Fruit fly (Drosophila melanogaster) whole organism, embryonic: Measurements from ENCODE around the gene CG16734.

ENCODE experiments used
- Awh ChIP-seq: fragments of 200-800 bp; sonication (Bioruptor generic); IDR thresholded peaks from 2 replicates; pipeline ENCODE4, ENCODE4 v1.3.6; 2022; ENCODE audit warnings: missing biosample characterization, missing genetic modification characterization
- B-H1 ChIP-seq: fragments of 200-800 bp; sonication (Bioruptor generic); IDR thresholded peaks from 3 replicates; pipeline ENCODE4 v1.3.6; 2022; ENCODE audit warnings: missing biosample characterization, missing genetic modification characterization
- B-H2 ChIP-seq: fragments of 200-800 bp; sonication (Bioruptor generic); optimal IDR thresholded peaks from 2 replicates; lab custom pipeline; 2018; ENCODE audit warnings: missing biosample characterization, mild to moderate bottlenecking, missing genetic modification characterization
- CG10431 ChIP-seq: fragments of 200-800 bp; sonication (Bioruptor generic); optimal IDR thresholded peaks from 3 replicates; lab custom pipeline; 2018; ENCODE audit warnings: missing biosample characterization, mild to moderate bottlenecking, missing genetic modification characterization
- CG10654 ChIP-seq: fragments of 200-800 bp; sonication (Bioruptor generic); optimal IDR thresholded peaks from 2 replicates; lab custom pipeline; 2016; ENCODE audit warnings: missing biosample characterization, missing genetic modification characterization
- CG11085 ChIP-seq: fragments of 200-800 bp; sonication (Bioruptor generic); IDR thresholded peaks from 2 replicates; pipeline ENCODE4 v1.3.6; 2022; ENCODE audit warnings: missing biosample characterization, missing genetic modification characterization
- CG11093 ChIP-seq: fragments of 200-800 bp; sonication (Bioruptor generic); IDR thresholded peaks from 3 replicates; pipeline ENCODE4 v1.3.6; 2022; ENCODE audit warnings: missing biosample characterization, missing genetic modification characterization
- CG12299 ChIP-seq: fragments of 200-800 bp; sonication (Bioruptor generic); optimal IDR thresholded peaks from 2 replicates; lab custom pipeline; 2018; ENCODE audit warnings: missing biosample characterization, mild to moderate bottlenecking, missing genetic modification characterization
- CG12391 ChIP-seq: fragments of 200-800 bp; sonication (Bioruptor generic); optimal IDR thresholded peaks from 3 replicates; lab custom pipeline; 2018; ENCODE audit warnings: missing biosample characterization, mild to moderate bottlenecking, missing genetic modification characterization, moderate library complexity
- CG2202 ChIP-seq: fragments of 200-800 bp; sonication (Bioruptor generic); optimal IDR thresholded peaks from 2 replicates; lab custom pipeline; 2018; ENCODE audit warnings: missing biosample characterization, mild to moderate bottlenecking, missing genetic modification characterization
- CG31388 ChIP-seq: fragments of 200-800 bp; sonication (Bioruptor generic); optimal IDR thresholded peaks from 2 replicates; lab custom pipeline; 2016; ENCODE audit warnings: missing biosample characterization, missing genetic modification characterization
- CG32532 ChIP-seq: fragments of 200-800 bp; sonication (Bioruptor generic); IDR thresholded peaks from 2 replicates; pipeline ENCODE4 v1.3.6; 2022; ENCODE audit warnings: missing biosample characterization, missing genetic modification characterization
- CG3995 ChIP-seq: fragments of 200-800 bp; sonication (Bioruptor generic); optimal IDR thresholded peaks from 3 replicates; lab custom pipeline; 2016; ENCODE audit warnings: missing biosample characterization, missing genetic modification characterization
- CG4707 ChIP-seq: fragments of 200-800 bp; sonication (Bioruptor generic); optimal IDR thresholded peaks from 2 replicates; lab custom pipeline; 2018; ENCODE audit warnings: missing biosample characterization, mild to moderate bottlenecking, missing genetic modification characterization, moderate library complexity
- CG5953 ChIP-seq: fragments of 200-800 bp; sonication (Bioruptor generic); IDR thresholded peaks from 2 replicates; pipeline ENCODE4 v1.3.6; 2022; ENCODE audit warnings: missing biosample characterization, missing genetic modification characterization
- CG8359 ChIP-seq: fragments of 200-800 bp; sonication (Bioruptor generic); optimal IDR thresholded peaks from 2 replicates; lab custom pipeline; 2017; ENCODE audit warnings: missing biosample characterization, mild to moderate bottlenecking, missing genetic modification characterization, borderline replicate concordance
- CG9876 ChIP-seq: fragments of 200-800 bp; sonication (Bioruptor generic); optimal IDR thresholded peaks from 2 replicates; lab custom pipeline; 2016; ENCODE audit warnings: missing biosample characterization, missing genetic modification characterization
- CG9932 ChIP-seq: fragments of 200-800 bp; sonication (Bioruptor generic); IDR thresholded peaks from 2 replicates; pipeline ENCODE4 v1.3.6; 2022; ENCODE audit warnings: missing biosample characterization, missing genetic modification characterization
- D ChIP-seq, 2 experiments: fragments of 200-800 bp in 1 of 2; fragments of >200 bp in 1 of 2; sonication (Bioruptor generic) in 1 of 2; optimal IDR thresholded peaks; 2 replicates in 1 of 2; 3 replicates in 1 of 2; lab custom pipeline; 2017; ENCODE audit warnings: mild to moderate bottlenecking in 1 of 2, missing biosample characterization in 1 of 2, missing genetic modification characterization in 1 of 2, missing genetic modification reagents in 1 of 2
- D19A ChIP-seq: fragments of 200-800 bp; optimal IDR thresholded peaks from 3 replicates; lab custom pipeline; 2019; ENCODE audit warnings: missing biosample characterization, mild to moderate bottlenecking, missing genetic modification characterization, moderate library complexity
- Gsc ChIP-seq: fragments of 200-800 bp; sonication (Bioruptor generic); IDR thresholded peaks from 2 replicates; pipeline ENCODE4 v1.3.6; 2022; ENCODE audit warnings: missing biosample characterization, missing genetic modification characterization
- Hey ChIP-seq: fragments of 200-800 bp; sonication (Bioruptor generic); optimal IDR thresholded peaks from 3 replicates; lab custom pipeline; 2018; ENCODE audit warnings: missing biosample characterization, mild to moderate bottlenecking, missing genetic modification characterization
- HmgZ ChIP-seq: fragments of 200-800 bp; sonication (Bioruptor generic); optimal IDR thresholded peaks from 2 replicates; lab custom pipeline; 2018; ENCODE audit warnings: missing biosample characterization, mild to moderate bottlenecking, missing genetic modification characterization
- Hr39 ChIP-seq: fragments of >200 bp; optimal IDR thresholded peaks from 2 replicates; lab custom pipeline; 2017
- NC2β ChIP-seq: fragments of 200-800 bp; sonication (Bioruptor generic); optimal IDR thresholded peaks from 2 replicates; lab custom pipeline; 2016; ENCODE audit warnings: missing biosample characterization, missing genetic modification characterization
- NfI ChIP-seq: fragments of 200-800 bp; sonication (Bioruptor generic); optimal IDR thresholded peaks from 3 replicates; lab custom pipeline; 2018; ENCODE audit warnings: missing biosample characterization, mild to moderate bottlenecking, missing genetic modification characterization, moderate library complexity
- Rx ChIP-seq: fragments of 200-800 bp; sonication (Bioruptor generic); IDR thresholded peaks from 2 replicates; pipeline ENCODE4 v1.3.6; 2022; ENCODE audit warnings: missing biosample characterization, missing genetic modification characterization
- Scr ChIP-seq: fragments of 200-800 bp; sonication (Bioruptor generic); IDR thresholded peaks from 2 replicates; pipeline ENCODE4 v1.3.6; 2022; ENCODE audit warnings: missing biosample characterization, missing genetic modification characterization; ENCODE audit not compliant: partially characterized antibody
- TFAM ChIP-seq: fragments of 200-800 bp; sonication (Bioruptor generic); optimal IDR thresholded peaks from 2 replicates; lab custom pipeline; 2017; ENCODE audit warnings: missing biosample characterization, missing genetic modification characterization, inconsistent platforms
- Trl ChIP-seq, 3 experiments: fragments of >200 bp in 2 of 3; fragments of 200-800 bp in 1 of 3; sonication (Bioruptor generic) in 1 of 3; optimal IDR thresholded peaks; 2 replicates in 1 of 3; 3 replicates in 2 of 3; lab custom pipeline; 2016 to 2017; ENCODE audit warnings: missing biosample characterization in 1 of 3, missing genetic modification characterization in 1 of 3
- Xbp1 ChIP-seq: fragments of 200-800 bp; sonication (Bioruptor generic); optimal IDR thresholded peaks from 3 replicates; lab custom pipeline; 2016; ENCODE audit warnings: missing biosample characterization, mild to moderate bottlenecking, missing genetic modification characterization
- ac ChIP-seq: fragments of 200-800 bp; sonication (Bioruptor generic); optimal IDR thresholded peaks from 3 replicates; lab custom pipeline; 2017; ENCODE audit warnings: missing biosample characterization, mild to moderate bottlenecking, missing genetic modification characterization
- bab2 ChIP-seq: fragments of 200-800 bp; sonication (Bioruptor generic); optimal IDR thresholded peaks from 2 replicates; lab custom pipeline; 2016; ENCODE audit warnings: missing biosample characterization, missing genetic modification characterization
- caup ChIP-seq: fragments of 200-800 bp; sonication (Bioruptor generic); optimal IDR thresholded peaks from 3 replicates; lab custom pipeline; 2017; ENCODE audit warnings: missing biosample characterization, mild to moderate bottlenecking, missing genetic modification characterization, moderate library complexity; ENCODE audit not compliant: severe bottlenecking
- chinmo ChIP-seq: fragments of 200-800 bp; sonication (Bioruptor generic); IDR thresholded peaks from 4 replicates; pipeline ENCODE4 v1.3.6; 2022; ENCODE audit warnings: missing biosample characterization, missing genetic modification characterization; ENCODE audit not compliant: partially characterized antibody
- disco-r ChIP-seq: fragments of 200-800 bp; sonication (Bioruptor generic); optimal IDR thresholded peaks from 2 replicates; lab custom pipeline; 2016; ENCODE audit warnings: missing biosample characterization, missing genetic modification characterization
- ewg ChIP-seq: fragments of 200-800 bp; sonication (Bioruptor generic); optimal IDR thresholded peaks from 3 replicates; lab custom pipeline; 2017; ENCODE audit warnings: mild to moderate bottlenecking, missing biosample characterization, missing genetic modification reagents, missing genetic modification characterization
- ftz-f1 ChIP-seq: fragments of 200-800 bp; sonication (Bioruptor generic); optimal IDR thresholded peaks from 2 replicates; lab custom pipeline; 2016; ENCODE audit warnings: missing biosample characterization, missing genetic modification characterization
- fu2 ChIP-seq: fragments of 200-800 bp; sonication (Bioruptor generic); optimal IDR thresholded peaks from 2 replicates; lab custom pipeline; 2016; ENCODE audit warnings: missing biosample characterization, missing genetic modification characterization
- mam ChIP-seq: fragments of 200-800 bp; sonication (Bioruptor generic); optimal IDR thresholded peaks from 3 replicates; lab custom pipeline; 2016; ENCODE audit warnings: missing biosample characterization, missing genetic modification characterization
- pho ChIP-seq: fragments of 200-800 bp; sonication (Bioruptor generic); optimal IDR thresholded peaks from 2 replicates; lab custom pipeline; 2016; ENCODE audit warnings: missing biosample characterization, missing genetic modification characterization
- pum ChIP-seq: fragments of 200-800 bp; sonication (Bioruptor generic); optimal IDR thresholded peaks from 2 replicates; lab custom pipeline; 2016; ENCODE audit warnings: missing biosample characterization, missing genetic modification characterization
- sens ChIP-seq: fragments of 200-800 bp; sonication (Bioruptor generic); peaks from one replicate; lab custom pipeline; 2016; ENCODE audit warnings: missing biosample characterization, missing genetic modification characterization
- tll ChIP-seq, 2 experiments: fragments of 200-800 bp in 1 of 2; fragments of >200 bp in 1 of 2; sonication (Bioruptor generic) in 1 of 2; optimal IDR thresholded peaks; 2 replicates each; lab custom pipeline; 2017 to 2019; ENCODE audit warnings: missing biosample characterization in 2 of 2, missing genetic modification characterization in 2 of 2, mild to moderate bottlenecking in 1 of 2, moderate library complexity in 1 of 2
- ttk ChIP-seq: fragments of 200-800 bp; sonication (Bioruptor generic); IDR thresholded peaks from 2 replicates; pipeline ENCODE4 v2.1.2; 2022; ENCODE audit warnings: missing biosample characterization, missing genetic modification characterization
- usp ChIP-seq: fragments of >200 bp; optimal IDR thresholded peaks from 2 replicates; lab custom pipeline; 2017; ENCODE audit warnings: missing biosample characterization, missing genetic modification characterization
- zen2 ChIP-seq: fragments of 200-800 bp; sonication (Bioruptor generic); IDR thresholded peaks from 3 replicates; pipeline ENCODE4 v1.3.6; 2022; ENCODE audit warnings: missing biosample characterization, missing genetic modification characterization; ENCODE audit not compliant: partially characterized antibody
- zf30C ChIP-seq: fragments of 200-800 bp; sonication (Bioruptor generic); optimal IDR thresholded peaks from 3 replicates; lab custom pipeline; 2018; ENCODE audit warnings: missing biosample characterization, mild to moderate bottlenecking, missing genetic modification characterization

The CG16734 gene

DNA sequence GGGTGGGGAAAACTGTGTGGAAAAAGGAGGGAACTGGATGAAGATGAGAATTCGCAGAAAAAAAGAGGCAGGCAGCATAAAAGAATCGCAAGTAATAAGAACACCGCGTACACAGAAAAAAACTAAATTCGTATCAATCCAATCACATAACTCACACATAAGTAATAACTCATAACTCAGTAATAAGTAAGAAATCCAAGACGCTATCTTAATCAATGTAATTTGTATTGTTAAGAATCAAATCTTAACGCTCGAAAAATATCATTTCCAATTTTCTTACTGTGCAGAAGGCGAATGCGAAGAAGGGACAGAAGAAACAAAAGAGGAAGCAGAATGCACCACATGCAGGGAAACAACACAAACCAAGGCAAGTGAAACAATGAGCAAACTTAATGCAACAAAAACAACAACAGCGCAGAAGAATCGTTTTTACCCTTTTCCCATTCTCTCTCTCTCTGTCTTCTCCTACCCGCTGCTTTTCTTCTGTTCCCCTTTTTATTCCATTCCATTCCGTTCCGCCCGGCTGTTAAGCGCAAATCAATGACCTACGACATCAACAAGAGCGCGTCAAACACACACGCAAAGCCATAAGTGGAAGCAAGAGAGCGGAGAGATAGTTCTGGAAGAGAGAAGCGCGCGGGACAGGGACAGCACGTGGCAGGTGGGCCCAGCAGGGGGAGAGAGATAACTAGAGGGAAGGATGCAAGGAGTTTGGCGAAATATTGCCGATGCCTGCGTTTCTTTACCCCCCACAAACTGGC lies 25.6 kb upstream of the CG16734 start (continued):
- TF ChIP-seq tll (GFP tag; optimal IDR thresholded peaks at IDR 0.05; lab: Kevin White, UChicago) (peak in 1 of 2 experiments; percentile 33), Awh (GFP tag; lab: Robert Waterston, UW) (peak; percentile 60; the same call in 1 of the 2 replicates), Trl (optimal IDR thresholded peaks at IDR 0.05; lab: Kevin White, UChicago) (peak; percentile 80 to 92), Trl (GFP tag; optimal IDR thresholded peaks at IDR 0.05; lab: Kevin White, UChicago) (peak; percentile 80), B-H1 (peak; percentile 61), usp (no peak), ac (GFP tag; lab: Kevin White, UChicago) (no peak), CG2202 (tag; lab: Kevin White, UChicago) (peak; percentile 79), CG10431 (peak; percentile 12), TFAM (GFP tag; lab: Kevin White, UChicago) (peak; percentile 3), CG8359 (GFP tag; lab: Kevin White, UChicago) (peak; percentile 27), disco-r (no peak), pho (GFP tag; lab: Kevin White, UChicago) (peak; percentile 63), zen2 (GFP tag; lab: Robert Waterston, UW) (no peak), CG4707 (GFP tag; lab: Kevin White, UChicago) (no peak), Gsc (GFP tag; lab: Robert Waterston, UW) (peak; percentile 52), Rx (GFP tag; lab: Robert Waterston, UW) (peak; percentile 71), Hey (tag; lab: Kevin White, UChicago) (peak; percentile 6), Scr (GFP tag; lab: Robert Waterston, UW) (no peak), caup (GFP tag; lab: Kevin White, UChicago) (peak; percentile 49), CG11085 (GFP tag; lab: Robert Waterston, UW) (no peak), CG9876 (peak; percentile 77), chinmo (GFP tag; lab: Robert Waterston, UW) (0 out of 4 replicates have a peak, but pooled peaks have one; percentile 68), fu2 (GFP tag; lab: Kevin White, UChicago) (peak; percentile 63), Hr39 (no peak), bab2 (GFP tag; lab: Kevin White, UChicago) (peak; percentile 72), sens (GFP tag; lab: Kevin White, UChicago) (peak; percentile 99), ewg (GFP tag; lab: Kevin White, UChicago) (peak; percentile 56), CG9932 (no peak; the same call in 1 of the 2 replicates), HmgZ (tag; lab: Kevin White, UChicago) (peak; percentile 43), D (optimal IDR thresholded peaks at IDR 0.05; lab: Kevin White, UChicago) (peak; percentile 95), D (GFP tag; optimal IDR thresholded peaks at IDR 0.05; lab: Kevin White, UChicago) (peak; percentile 91), NfI (peak; percentile 55), CG12391 (peak; percentile 87), NC2β (peak; percentile 87), CG5953 (GFP tag; lab: Robert Waterston, UW) (no peak), Xbp1 (GFP tag; lab: Kevin White, UChicago) (peak; percentile 81), CG12299 (tag; lab: Kevin White, UChicago) (no peak), CG31388 (GFP tag; lab: Kevin White, UChicago) (no peak), B-H2 (GFP tag; lab: Kevin White, UChicago) (no peak), zf30C (peak; percentile 67), CG32532 (GFP tag; lab: Robert Waterston, UW) (peak; percentile 61; the same call in 1 of the 2 replicates), CG10654 (GFP tag; lab: Kevin White, UChicago) (peak; percentile 80), ftz-f1 (GFP tag; lab: Kevin White, UChicago) (no peak), ttk (GFP tag; lab: Robert Waterston, UW) (peak; percentile 57; the same call in 1 of the 2 replicates), CG3995 (no peak), pum (GFP tag; lab: Kevin White, UChicago) (peak; percentile 84), D19A (tag; lab: Kevin White, UChicago) (peak; percentile 74), CG11093 (GFP tag; lab: Robert Waterston, UW) (no peak), mam (GFP tag; lab: Kevin White, UChicago) (peak; percentile 70)
